Fruit fly (Drosophila melanogaster): ENCODE results near the gene Rhau.

The Rhau gene

dm6 chr2L:20802839-20803238 lies 45.1 kb upstream of the Rhau start (continued):
- peak; percentile 0 for TF ChIP-seq CG12391 (tag; optimal IDR thresholded peaks at IDR 0.05)
- TF ChIP-seq pan (optimal IDR thresholded peaks at IDR 0.05), result no peak
- TF ChIP-seq pan (GFP tag; optimal IDR thresholded peaks at IDR 0.05 in 1 of 2, IDR thresholded peaks at IDR 0.05 in 1 of 2), result peak in 1 of 2 experiments; percentile 7
- TF ChIP-seq dm (GFP tag; optimal IDR thresholded peaks at IDR 0.05), result no peak
- TF ChIP-seq ham (GFP tag; IDR thresholded peaks at IDR 0.05), result no peak
- TF ChIP-seq Myb (GFP tag; optimal IDR thresholded peaks at IDR 0.05), result no peak
- TF ChIP-seq Atf3 (GFP tag; optimal IDR thresholded peaks at IDR 0.05), result no peak
- TF ChIP-seq CG7556 (GFP tag; optimal IDR thresholded peaks at IDR 0.05), result no peak
- no peak for TF ChIP-seq Dad (GFP tag; optimal IDR thresholded peaks at IDR 0.05)
- no peak for TF ChIP-seq Hmx (GFP tag; optimal IDR thresholded peaks at IDR 0.05)
- TF ChIP-seq CG11695 (GFP tag; IDR thresholded peaks at IDR 0.05), result peak; percentile 43; the same call in 1 of the 3 replicates
- no peak for TF ChIP-seq CG31224 (GFP tag; IDR thresholded peaks at IDR 0.05)
- TF ChIP-seq zf30C (GFP tag; optimal IDR thresholded peaks at IDR 0.05), result no peak
- TF ChIP-seq Med (GFP tag), result peak; percentile 35
- TF ChIP-seq Dp (GFP tag; optimal IDR thresholded peaks at IDR 0.05), result no peak
- TF ChIP-seq sisA (GFP tag; IDR thresholded peaks at IDR 0.05), result peak; percentile 40
- TF ChIP-seq CG1603 (tag; optimal IDR thresholded peaks at IDR 0.05), result peak; percentile 24
- TF ChIP-seq Bgb (GFP tag; IDR thresholded peaks at IDR 0.05; ENCODE audit: partially characterized antibody), result peak; percentile 24
- TF ChIP-seq CG3995 (GFP tag; optimal IDR thresholded peaks at IDR 0.05), result no peak
- TF ChIP-seq lbe (GFP tag; optimal IDR thresholded peaks at IDR 0.05), result no peak
- TF ChIP-seq Hr39 (optimal IDR thresholded peaks at IDR 0.05), result no peak
- TF ChIP-seq Sin3A (optimal IDR thresholded peaks at IDR 0.05), result no peak
- peak; percentile 40 for TF ChIP-seq oc (tag; optimal IDR thresholded peaks at IDR 0.05)

DNA sequence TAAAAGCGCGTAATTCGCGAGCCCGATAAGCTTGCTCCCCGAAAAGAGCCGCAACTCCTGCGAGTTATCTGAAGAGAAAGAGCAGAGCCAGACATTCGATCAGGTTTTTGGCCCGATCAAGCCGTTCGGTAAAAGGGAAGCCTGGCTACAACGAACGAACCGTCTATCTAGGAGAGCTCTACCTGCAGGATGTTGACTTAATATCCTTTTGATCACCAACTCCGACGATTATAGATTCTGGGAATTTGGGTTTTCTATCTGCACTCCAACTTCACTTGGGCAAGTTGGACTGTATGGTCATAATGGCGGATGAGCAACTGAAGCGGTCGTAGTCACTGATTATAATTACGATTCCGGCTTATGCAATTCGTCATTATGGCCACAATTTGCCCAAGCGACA lies 44.4 kb upstream of the Rhau start:
- TF ChIP-seq br (optimal IDR thresholded peaks at IDR 0.05) (no peak), exex (tag; optimal IDR thresholded peaks at IDR 0.05) (no peak), lbe (GFP tag; optimal IDR thresholded peaks at IDR 0.05) (no peak), HLH3B (GFP tag; IDR thresholded peaks at IDR 0.05) (no peak), hbn (GFP tag; IDR thresholded peaks at IDR 0.05; ENCODE audit: partially characterized antibody) (no peak), knrl (GFP tag; IDR thresholded peaks at IDR 0.05; ENCODE audit: partially characterized antibody) (no peak), Ptx1 (GFP tag; IDR thresholded peaks at IDR 0.05) (peak; percentile 51; the same call in 1 of the 2 replicates), crol (GFP tag; IDR thresholded peaks at IDR 0.05) (no peak; the same call in 1 of the 2 replicates), hkb (optimal IDR thresholded peaks at IDR 0.05) (no peak), hkb (GFP tag; IDR thresholded peaks at IDR 0.05) (peak; percentile 12; the same call in 1 of the 2 replicates), Ada2b (GFP tag; IDR thresholded peaks at IDR 0.05) (peak; percentile 43; the same call in 1 of the 2 replicates), salm (tag; optimal IDR thresholded peaks at IDR 0.05) (no peak), CG10366 (GFP tag; IDR thresholded peaks at IDR 0.05) (no peak), CG8765 (GFP tag; IDR thresholded peaks at IDR 0.05) (no peak), phol (tag; optimal IDR thresholded peaks at IDR 0.05) (no peak), nau (GFP tag; optimal IDR thresholded peaks at IDR 0.05) (no peak), Mrtf (GFP tag; IDR thresholded peaks at IDR 0.05) (peak; percentile 45; the same call in 1 of the 3 replicates), Nf-YB (GFP tag; optimal IDR thresholded peaks at IDR 0.05) (no peak), Rfx (GFP tag; IDR thresholded peaks at IDR 0.05) (peak; percentile 33; the same call in 1 of the 2 replicates), Dek (tag; optimal IDR thresholded peaks at IDR 0.05) (no peak), lab (GFP tag; optimal IDR thresholded peaks at IDR 0.05) (no peak), Atf3 (GFP tag; optimal IDR thresholded peaks at IDR 0.05) (no peak), CG12071 (GFP tag; optimal IDR thresholded peaks at IDR 0.05) (no peak), kah (GFP tag; optimal IDR thresholded peaks at IDR 0.05) (no peak), HHEX (GFP tag; optimal IDR thresholded peaks at IDR 0.05) (peak; percentile 4), Bteb2 (GFP tag; optimal IDR thresholded peaks at IDR 0.05) (no peak), CG6813 (GFP tag; optimal IDR thresholded peaks at IDR 0.05) (no peak), CG10431 (GFP tag; optimal IDR thresholded peaks at IDR 0.05) (no peak), Sry-δ (GFP tag; optimal IDR thresholded peaks at IDR 0.05) (no peak), zen2 (GFP tag; IDR thresholded peaks at IDR 0.05; ENCODE audit: partially characterized antibody) (no peak), Taf1 (GFP tag; IDR thresholded peaks at IDR 0.05) (0 out of 2 replicates have a peak, but pooled peaks have one; percentile 3), nom (GFP tag; optimal IDR thresholded peaks at IDR 0.05) (peak; percentile 9)

All from whole organism, embryonic.